Worm (Caenorhabditis elegans) whole organism, early embryonic: ENCODE results near the gene srv-9.

ENCODE experiments used
- B0310.2 ChIP-seq: sonication (generic microtip); optimal IDR thresholded peaks from 2 replicates; lab custom pipeline; 2016; ENCODE audit warnings: mild to moderate bottlenecking, missing genetic modification characterization, missing compliant biosample characterization
- F13C5.2 ChIP-seq: sonication (generic microtip); optimal IDR thresholded peaks from 2 replicates; lab custom pipeline; 2017; ENCODE audit warnings: mild to moderate bottlenecking, missing genetic modification characterization, inconsistent platforms, missing compliant biosample characterization
- ama-1 ChIP-seq: fragments of 150-350 bp; optimal IDR thresholded peaks from 2 replicates; lab custom pipeline; 2014
- ceh-13 ChIP-seq: fragments of 200-800 bp; sonication (Bioruptor generic); optimal IDR thresholded peaks from 2 replicates; lab custom pipeline; 2018; ENCODE audit warnings: mild to moderate bottlenecking, missing genetic modification characterization, missing compliant biosample characterization
- ceh-36 ChIP-seq: sonication (generic microtip); optimal IDR thresholded peaks from 2 replicates; lab custom pipeline; 2016; ENCODE audit warnings: missing genetic modification characterization, inconsistent platforms, missing compliant biosample characterization
- ets-7 ChIP-seq: sonication (generic microtip); optimal IDR thresholded peaks from 2 replicates; lab custom pipeline; 2016; ENCODE audit warnings: missing genotype, missing genetic modification characterization, missing compliant biosample characterization
- flt-1 ChIP-seq: fragments of 200-800 bp; sonication (Bioruptor generic); IDR thresholded peaks from 2 replicates; pipeline ENCODE4 v1.3.6; 2022; ENCODE audit warnings: missing genetic modification characterization, missing compliant biosample characterization
- hmbx-1 ChIP-seq: sonication (generic microtip); optimal IDR thresholded peaks from 2 replicates; lab custom pipeline; 2016; ENCODE audit warnings: mild to moderate bottlenecking, missing genetic modification characterization, missing compliant biosample characterization
- hmg-4 ChIP-seq: fragments of 200-800 bp; sonication (Bioruptor generic); optimal IDR thresholded peaks from 2 replicates; lab custom pipeline; 2018; ENCODE audit warnings: mild to moderate bottlenecking, missing genetic modification characterization, missing compliant biosample characterization
- pes-1 ChIP-seq: fragments of 200-800 bp; sonication (Bioruptor generic); IDR thresholded peaks from 2 replicates; pipeline ENCODE4 v1.3.6; 2022; ENCODE audit warnings: missing genetic modification reagents, missing genetic modification characterization, missing compliant biosample characterization
- scrt-1 ChIP-seq: fragments of 200-800 bp; sonication (Bioruptor generic); IDR thresholded peaks from 2 replicates; pipeline ENCODE4 v1.3.6; 2022; ENCODE audit warnings: missing genetic modification characterization, missing compliant biosample characterization
- sea-1 ChIP-seq: fragments of 200-800 bp; sonication (Bioruptor generic); conservative IDR thresholded peaks from 2 replicates; pipeline ENCODE4 v1.3.6; 2022; ENCODE audit warnings: missing genetic modification characterization, missing compliant biosample characterization
- tbx-11 ChIP-seq: fragments of 200-800 bp; sonication (Bioruptor generic); IDR thresholded peaks from 2 replicates; pipeline ENCODE4 v1.3.6; 2022; ENCODE audit warnings: missing genetic modification characterization, missing compliant biosample characterization
- tbx-37 ChIP-seq: fragments of 200-800 bp; sonication (Bioruptor generic); conservative IDR thresholded peaks from 2 replicates; pipeline ENCODE4 v1.3.6; 2022; ENCODE audit warnings: missing genetic modification reagents, missing genetic modification characterization, missing compliant biosample characterization
- tra-4 ChIP-seq: sonication (generic microtip); optimal IDR thresholded peaks from 2 replicates; lab custom pipeline; 2017; ENCODE audit warnings: missing genetic modification characterization, missing compliant biosample characterization

The srv-9 gene

DNA sequence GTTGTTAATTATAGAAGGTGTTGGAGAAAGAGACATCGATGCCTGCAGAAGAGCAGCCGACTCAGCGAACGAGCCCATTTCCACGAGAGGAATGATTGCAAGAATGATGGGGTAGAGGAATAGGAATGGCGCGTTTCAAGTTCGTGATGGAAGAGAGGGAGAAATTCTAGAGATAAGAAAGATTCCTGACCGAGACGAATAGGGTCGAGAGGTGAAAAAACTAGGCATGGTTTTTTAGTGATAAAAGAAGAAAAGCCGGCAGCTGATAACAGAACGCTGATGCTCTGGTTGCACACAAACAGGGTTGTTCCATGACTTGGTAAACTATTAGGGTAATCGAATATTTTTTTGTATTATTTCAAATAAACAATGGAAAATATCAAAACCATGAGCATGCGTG is 50.1 kb downstream of the srv-9 start:
- no peak for TF ChIP-seq ama-1 (lab: Kevin White, UChicago)
- no peak for TF ChIP-seq F13C5.2 (tag; lab: Kevin White, UChicago)
- no peak for TF ChIP-seq sea-1 (GFP tag; lab: Robert Waterston, UW)
- TF ChIP-seq hmbx-1 (tag; lab: Kevin White, UChicago), result no peak
- TF ChIP-seq ceh-13 (GFP tag; lab: Kevin White, UChicago), result no peak
- no peak for TF ChIP-seq flt-1
- no peak for TF ChIP-seq tra-4 (tag; lab: Kevin White, UChicago)
- TF ChIP-seq ets-7 (tag; lab: Kevin White, UChicago), result no peak
- TF ChIP-seq hmg-4, result no peak
- no peak for TF ChIP-seq tbx-37 (GFP tag; lab: Robert Waterston, UW)
- no peak for TF ChIP-seq tbx-11 (GFP tag; lab: Robert Waterston, UW)

DNA sequence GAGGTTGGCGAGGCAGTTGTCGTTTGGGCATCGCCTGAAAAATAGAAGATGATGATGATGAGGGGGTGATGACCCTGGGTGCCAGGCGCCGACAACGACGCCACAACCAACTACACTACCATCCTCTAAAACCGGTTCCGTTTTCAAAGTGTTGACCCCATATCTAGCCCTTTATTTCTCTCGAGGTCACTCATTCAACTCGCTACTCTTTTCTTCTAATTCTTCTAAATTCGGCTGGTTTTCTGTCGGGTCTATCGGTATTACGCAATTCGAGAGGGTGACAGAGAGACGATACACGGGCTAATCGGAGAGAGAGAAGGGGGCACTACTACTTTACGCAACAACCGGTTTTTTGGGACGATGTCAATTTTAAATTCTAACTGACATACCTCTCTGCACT is 51.6 kb downstream of the srv-9 start:
- TF ChIP-seq scrt-1 (GFP tag; lab: Robert Waterston, UW) (no peak), hmbx-1 (tag; lab: Kevin White, UChicago) (no peak), F13C5.2 (tag; lab: Kevin White, UChicago) (no peak), pes-1 (GFP tag; lab: Robert Waterston, UW) (no peak), ets-7 (tag; lab: Kevin White, UChicago) (no peak), sea-1 (GFP tag; lab: Robert Waterston, UW) (no peak), B0310.2 (no peak), ceh-36 (tag; lab: Kevin White, UChicago) (no peak), tbx-37 (GFP tag; lab: Robert Waterston, UW) (no peak), tra-4 (tag; lab: Kevin White, UChicago) (no peak)
